Worm (Caenorhabditis elegans): ENCODE results near the gene snf-10.

DNA sequence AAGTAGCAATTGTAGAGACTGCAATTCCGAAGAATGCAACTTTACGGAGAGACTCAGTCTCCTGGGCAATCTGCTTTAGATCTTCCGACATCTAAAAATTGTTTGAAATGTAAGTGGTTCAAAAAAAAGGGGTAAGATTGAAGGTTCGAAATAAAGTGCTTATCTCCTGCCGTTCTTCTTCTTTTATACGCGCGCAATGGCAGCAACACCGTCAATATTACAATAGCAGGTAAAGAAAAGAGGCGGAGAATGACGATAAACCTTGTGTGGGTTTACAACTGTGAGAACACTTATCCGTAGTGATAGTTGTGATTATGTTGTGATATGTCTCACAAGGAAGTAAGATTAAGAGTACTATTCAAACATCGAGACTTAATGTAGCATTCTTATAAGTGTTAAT is 18.8 kb downstream of the snf-10 start, which contains the start of gene col-13:
- no peak for TF ChIP-seq him-1 (tag; optimal IDR thresholded peaks at IDR 0.05)
- no peak for TF ChIP-seq dao-5 (tag; optimal IDR thresholded peaks at IDR 0.05)
